Fruit fly (Drosophila melanogaster) whole organism, embryonic: ENCODE data around the gene Dok.
A peak's percentile ranks its signal among the peaks of the same experiment; 100 is the strongest.

ENCODE experiments used
- Antp ChIP-seq: fragments of 200-800 bp; sonication (Bioruptor generic); optimal IDR thresholded peaks from 3 replicates; lab custom pipeline; 2016; ENCODE audit warnings: missing biosample characterization, missing genetic modification characterization
- Bteb2 ChIP-seq: fragments of 200-800 bp; sonication (Bioruptor generic); optimal IDR thresholded peaks from 2 replicates; lab custom pipeline; 2016; ENCODE audit warnings: missing biosample characterization, missing genetic modification characterization
- CG10267 ChIP-seq: fragments of 200-800 bp; sonication (Bioruptor generic); optimal IDR thresholded peaks from 2 replicates; lab custom pipeline; 2018; ENCODE audit warnings: missing biosample characterization, mild to moderate bottlenecking, missing genetic modification characterization, moderate library complexity
- CG11247 ChIP-seq: fragments of 200-800 bp; sonication (Bioruptor generic); IDR thresholded peaks from 2 replicates; pipeline ENCODE4 v1.3.6; 2022; ENCODE audit warnings: missing biosample characterization, missing genetic modification characterization
- CG11560 ChIP-seq: fragments of 200-800 bp; sonication (Bioruptor generic); IDR thresholded peaks from 3 replicates; pipeline ENCODE4 v1.3.6; 2022; ENCODE audit warnings: missing biosample characterization, missing genetic modification characterization
- CG12155 ChIP-seq: fragments of 200-800 bp; sonication (Bioruptor generic); optimal IDR thresholded peaks from 3 replicates; lab custom pipeline; 2016; ENCODE audit warnings: missing biosample characterization, missing genetic modification characterization
- CG12236 ChIP-seq: fragments of 200-800 bp; sonication (Bioruptor generic); optimal IDR thresholded peaks from 2 replicates; lab custom pipeline; 2016; ENCODE audit warnings: missing biosample characterization, missing genetic modification characterization
- CG13296 ChIP-seq: fragments of 200-800 bp; sonication (Bioruptor generic); optimal IDR thresholded peaks from 3 replicates; lab custom pipeline; 2018; ENCODE audit warnings: missing biosample characterization, mild to moderate bottlenecking, missing genetic modification characterization
- CG1647 ChIP-seq: fragments of 200-800 bp; sonication (Bioruptor generic); optimal IDR thresholded peaks from 3 replicates; lab custom pipeline; 2016; ENCODE audit warnings: missing biosample characterization, missing genetic modification characterization
- CG16813 ChIP-seq: fragments of 200-800 bp; sonication (Bioruptor generic); IDR thresholded peaks from 3 replicates; pipeline ENCODE4 v1.3.6; 2022; ENCODE audit warnings: missing biosample characterization, missing genetic modification characterization; ENCODE audit not compliant: partially characterized antibody
- CG17568 ChIP-seq: fragments of 200-800 bp; sonication (Bioruptor generic); optimal IDR thresholded peaks from 2 replicates; lab custom pipeline; 2018; ENCODE audit warnings: missing biosample characterization, mild to moderate bottlenecking, missing genetic modification characterization, moderate library complexity
- CG17612 ChIP-seq: fragments of 200-800 bp; sonication (Bioruptor generic); IDR thresholded peaks from 2 replicates; pipeline ENCODE4 v1.3.6; 2022; ENCODE audit warnings: missing biosample characterization, missing genetic modification characterization
- CG2116 ChIP-seq: fragments of 200-800 bp; sonication (Bioruptor generic); optimal IDR thresholded peaks from 3 replicates; lab custom pipeline; 2018; ENCODE audit warnings: missing biosample characterization, mild to moderate bottlenecking, missing genetic modification characterization
- CG2712 ChIP-seq: fragments of 200-800 bp; optimal IDR thresholded peaks from 3 replicates; lab custom pipeline; 2019; ENCODE audit warnings: missing biosample characterization, mild to moderate bottlenecking, missing genetic modification characterization, moderate library complexity
- CG3407 ChIP-seq: fragments of 200-800 bp; sonication (Bioruptor generic); optimal IDR thresholded peaks from 2 replicates; lab custom pipeline; 2018; ENCODE audit warnings: missing biosample characterization, mild to moderate bottlenecking, missing genetic modification characterization
- CG34376 ChIP-seq: fragments of 200-800 bp; sonication (Bioruptor generic); optimal IDR thresholded peaks from 2 replicates; lab custom pipeline; 2018; ENCODE audit warnings: missing biosample characterization, mild to moderate bottlenecking, missing genetic modification characterization
- CG4282 ChIP-seq: fragments of 200-800 bp; sonication (Bioruptor generic); optimal IDR thresholded peaks from 2 replicates; lab custom pipeline; 2016; ENCODE audit warnings: missing biosample characterization, missing genetic modification characterization
- CG6175 ChIP-seq: fragments of 200-800 bp; sonication (Bioruptor generic); IDR thresholded peaks from 3 replicates; pipeline ENCODE4 v1.3.6; 2022; ENCODE audit warnings: missing biosample characterization, missing genetic modification characterization
- CG6654 ChIP-seq: fragments of 200-800 bp; sonication (Bioruptor generic); optimal IDR thresholded peaks from 2 replicates; lab custom pipeline; 2017; ENCODE audit warnings: missing biosample characterization, mild to moderate bottlenecking, missing genetic modification characterization
- CG7745 ChIP-seq: fragments of 200-800 bp; sonication (Bioruptor generic); optimal IDR thresholded peaks from 2 replicates; lab custom pipeline; 2018; ENCODE audit warnings: missing biosample characterization, mild to moderate bottlenecking, missing genetic modification characterization, moderate library complexity
- CG7786 ChIP-seq: fragments of 200-800 bp; sonication (Bioruptor generic); optimal IDR thresholded peaks from 2 replicates; lab custom pipeline; 2016; ENCODE audit warnings: missing biosample characterization, missing genetic modification characterization
- CG8478 ChIP-seq: fragments of >200 bp; optimal IDR thresholded peaks from 2 replicates; lab custom pipeline; 2018
- CG9932 ChIP-seq: fragments of 200-800 bp; sonication (Bioruptor generic); IDR thresholded peaks from 2 replicates; pipeline ENCODE4 v1.3.6; 2022; ENCODE audit warnings: missing biosample characterization, missing genetic modification characterization
- D19B ChIP-seq: fragments of 200-800 bp; sonication (Bioruptor generic); optimal IDR thresholded peaks from 2 replicates; lab custom pipeline; 2017; ENCODE audit warnings: missing biosample characterization, mild to moderate bottlenecking, missing genetic modification characterization
- Dbx ChIP-seq: fragments of 200-800 bp; sonication (Bioruptor generic); IDR thresholded peaks from 3 replicates; pipeline ENCODE4 v1.3.6; 2022; ENCODE audit warnings: missing biosample characterization, missing genetic modification characterization
- Doc2 ChIP-seq: fragments of 200-800 bp; sonication (Bioruptor generic); IDR thresholded peaks from 2 replicates; pipeline ENCODE4 v1.3.6; 2022; ENCODE audit warnings: missing biosample characterization, missing genetic modification characterization
- Rfx ChIP-seq: fragments of 200-800 bp; sonication (Bioruptor generic); IDR thresholded peaks from 2 replicates; pipeline ENCODE4 v1.3.6; 2022; ENCODE audit warnings: missing biosample characterization, missing genetic modification characterization
- Rx ChIP-seq: fragments of 200-800 bp; sonication (Bioruptor generic); IDR thresholded peaks from 2 replicates; pipeline ENCODE4 v1.3.6; 2022; ENCODE audit warnings: missing biosample characterization, missing genetic modification characterization
- Sox102F ChIP-seq: fragments of 200-800 bp; sonication (Bioruptor generic); optimal IDR thresholded peaks from 2 replicates; lab custom pipeline; 2018; ENCODE audit warnings: missing biosample characterization, mild to moderate bottlenecking, missing genetic modification characterization, moderate library complexity
- YL-1 ChIP-seq: fragments of 200-800 bp; sonication (Bioruptor generic); optimal IDR thresholded peaks from 3 replicates; lab custom pipeline; 2017; ENCODE audit warnings: missing biosample characterization, mild to moderate bottlenecking, missing genetic modification characterization
- al ChIP-seq: fragments of 200-800 bp; sonication (Bioruptor generic); IDR thresholded peaks from 2 replicates; pipeline ENCODE4 v1.3.6; 2022; ENCODE audit warnings: missing biosample characterization, missing genetic modification characterization
- cas ChIP-seq: fragments of 200-800 bp; sonication (Bioruptor generic); IDR thresholded peaks from 2 replicates; pipeline ENCODE4 v1.3.6; 2022; ENCODE audit warnings: missing biosample characterization, missing genetic modification characterization
- croc ChIP-seq: fragments of 200-800 bp; sonication (Bioruptor generic); conservative IDR thresholded peaks from 3 replicates; pipeline ENCODE4 v1.3.6; 2022; ENCODE audit warnings: missing biosample characterization, missing genetic modification characterization
- crol ChIP-seq: fragments of 200-800 bp; sonication (Bioruptor generic); IDR thresholded peaks from 2 replicates; pipeline ENCODE4 v1.3.6; 2022; ENCODE audit warnings: missing biosample characterization, missing genetic modification characterization
- da ChIP-seq: fragments of 200-800 bp; sonication (Bioruptor generic); optimal IDR thresholded peaks from 2 replicates; lab custom pipeline; 2016; ENCODE audit warnings: missing biosample characterization, missing genetic modification characterization
- ham ChIP-seq: fragments of 200-800 bp; sonication (Bioruptor generic); IDR thresholded peaks from 2 replicates; pipeline ENCODE4 v1.3.6; 2022; ENCODE audit warnings: missing biosample characterization, missing genetic modification characterization
- hkb ChIP-seq, 2 experiments: fragments of 200-800 bp in 1 of 2; fragments of >200 bp in 1 of 2; sonication (Bioruptor generic) in 1 of 2; IDR thresholded peaks in 1 of 2; optimal IDR thresholded peaks in 1 of 2; 2 replicates each; pipeline versions ENCODE4 v1.3.6 to Lab custom; 2017 to 2022; ENCODE audit warnings: missing biosample characterization in 1 of 2, missing genetic modification characterization in 1 of 2
- insv ChIP-seq, 2 experiments: fragments of 200-800 bp; sonication (Bioruptor generic); optimal IDR thresholded peaks; 3 replicates each; lab custom pipeline; 2016 to 2018; ENCODE audit warnings: missing biosample characterization in 2 of 2, missing genetic modification characterization in 2 of 2
- jumu ChIP-seq: fragments of 200-800 bp; sonication (Bioruptor generic); optimal IDR thresholded peaks from 3 replicates; lab custom pipeline; 2016; ENCODE audit warnings: missing biosample characterization, missing genetic modification characterization
- lab ChIP-seq: fragments of 200-800 bp; sonication (Bioruptor generic); optimal IDR thresholded peaks from 3 replicates; lab custom pipeline; 2017; ENCODE audit warnings: missing biosample characterization, missing genetic modification characterization, mild to moderate bottlenecking, moderate library complexity, missing genetic modification reagents
- mirr ChIP-seq: fragments of 200-800 bp; sonication (Bioruptor generic); optimal IDR thresholded peaks from 3 replicates; lab custom pipeline; 2018; ENCODE audit warnings: missing biosample characterization, mild to moderate bottlenecking, missing genetic modification characterization
- mld ChIP-seq: fragments of 200-800 bp; sonication (Bioruptor generic); IDR thresholded peaks from 3 replicates; pipeline ENCODE4 v1.3.6; 2022; ENCODE audit warnings: missing biosample characterization, missing genetic modification characterization; ENCODE audit not compliant: partially characterized antibody
- pan ChIP-seq, 4 experiments: fragments of >200 bp in 3 of 4; fragments of 200-800 bp in 1 of 4; sonication (Bioruptor generic) in 1 of 4; optimal IDR thresholded peaks in 3 of 4; IDR thresholded peaks in 1 of 4; 2 replicates each; pipeline versions ENCODE4 v1.3.6 to Lab custom; 2017 to 2022; ENCODE audit warnings: missing biosample characterization in 2 of 4, missing genetic modification characterization in 2 of 4, mixed read lengths in 1 of 4
- ro ChIP-seq: fragments of 200-800 bp; sonication (Bioruptor generic); IDR thresholded peaks from 2 replicates; pipeline ENCODE4 v1.3.6; 2022; ENCODE audit warnings: missing biosample characterization, missing genetic modification characterization
- row ChIP-seq: fragments of 200-800 bp; sonication (Bioruptor generic); IDR thresholded peaks from 3 replicates; pipeline ENCODE4 v1.3.6; 2022; ENCODE audit warnings: missing biosample characterization, missing genetic modification characterization
- sd ChIP-seq: fragments of 200-800 bp; sonication (Bioruptor generic); optimal IDR thresholded peaks from 3 replicates; lab custom pipeline; 2018; ENCODE audit warnings: missing biosample characterization, mild to moderate bottlenecking, missing genetic modification characterization, moderate library complexity
- sens-2 ChIP-seq: fragments of 200-800 bp; sonication (Bioruptor generic); IDR thresholded peaks from 2 replicates; pipeline ENCODE4 v1.3.6; 2022; ENCODE audit warnings: missing biosample characterization, missing genetic modification characterization
- sima ChIP-seq: fragments of 200-800 bp; sonication (Bioruptor generic); optimal IDR thresholded peaks from 2 replicates; lab custom pipeline; 2016; ENCODE audit warnings: missing biosample characterization, missing genetic modification characterization
- so ChIP-seq: fragments of 200-800 bp; sonication (Bioruptor generic); IDR thresholded peaks from 3 replicates; pipeline ENCODE4 v1.3.6; 2022; ENCODE audit warnings: missing biosample characterization, missing genetic modification characterization
- zf30C ChIP-seq: fragments of 200-800 bp; sonication (Bioruptor generic); optimal IDR thresholded peaks from 3 replicates; lab custom pipeline; 2018; ENCODE audit warnings: missing biosample characterization, mild to moderate bottlenecking, missing genetic modification characterization

Dok gene

dm6 chrX:7305753-7306338, 18.2 kb upstream of the Dok start (continued):
- TF ChIP-seq sima (no peak), CG1647 (GFP tag; lab: Kevin White, UChicago) (peak; percentile 16), ro (GFP tag; lab: Robert Waterston, UW) (no peak), Dbx (0 out of 3 replicates have a peak, but pooled peaks have one; percentile 41), Sox102F (GFP tag; lab: Kevin White, UChicago) (peak; percentile 54), croc (GFP tag; lab: Robert Waterston, UW) (peak; percentile 52), D19B (GFP tag; lab: Kevin White, UChicago) (no peak), al (GFP tag; lab: Robert Waterston, UW) (peak; percentile 40; the same call in 1 of the 2 replicates), CG17568 (no peak), hkb (optimal IDR thresholded peaks at IDR 0.05; lab: Kevin White, UChicago) (no peak), hkb (GFP tag; IDR thresholded peaks at IDR 0.05; lab: Robert Waterston, UW) (peak; percentile 58), sens-2 (GFP tag; lab: Robert Waterston, UW) (no peak), Rx (GFP tag; lab: Robert Waterston, UW) (0 out of 2 replicates have a peak, but pooled peaks have one; percentile 24), CG2712 (peak; percentile 67), lab (GFP tag; lab: Kevin White, UChicago) (peak; percentile 49), CG7786 (GFP tag; lab: Kevin White, UChicago) (no peak), CG16813 (GFP tag; lab: Robert Waterston, UW) (no peak), ham (no peak), CG17612 (GFP tag; lab: Robert Waterston, UW) (no peak), row (GFP tag; lab: Robert Waterston, UW) (peak; percentile 73), crol (GFP tag; lab: Robert Waterston, UW) (peak; percentile 83), pan (optimal IDR thresholded peaks at IDR 0.05; lab: Kevin White, UChicago) (no peak), pan (GFP tag; optimal IDR thresholded peaks at IDR 0.05 in 1 of 2, IDR thresholded peaks at IDR 0.05 in 1 of 2) (no peak), CG3407 (GFP tag; lab: Kevin White, UChicago) (no peak), CG7745 (tag; lab: Kevin White, UChicago) (no peak), Rfx (GFP tag; lab: Robert Waterston, UW) (peak; percentile 24; the same call in 1 of the 2 replicates), CG10267 (tag; lab: Kevin White, UChicago) (peak; percentile 25), Antp (peak; percentile 17), CG6654 (peak; percentile 45), CG34376 (GFP tag; lab: Kevin White, UChicago) (no peak), YL-1 (GFP tag; lab: Kevin White, UChicago) (no peak), CG4282 (GFP tag; lab: Kevin White, UChicago) (peak; percentile 18), mirr (GFP tag; lab: Kevin White, UChicago) (no peak), CG6175 (GFP tag; lab: Robert Waterston, UW) (no peak; the same call in 2 of the 3 replicates), CG2116 (peak; percentile 22), CG11560 (no peak), cas (no peak), CG13296 (no peak), mld (GFP tag; lab: Robert Waterston, UW) (no peak), Doc2 (no peak), zf30C (GFP tag; lab: Kevin White, UChicago) (no peak), so (no peak), insv (GFP tag; optimal IDR thresholded peaks at IDR 0.05; lab: Kevin White, UChicago) (no peak), CG12236 (GFP tag; lab: Kevin White, UChicago) (no peak), da (GFP tag; lab: Kevin White, UChicago) (no peak), Bteb2 (GFP tag; lab: Kevin White, UChicago) (no peak), CG8478 (lab: Kevin White, UChicago) (no peak), sd (tag; lab: Kevin White, UChicago) (peak; percentile 13), CG9932 (no peak), jumu (GFP tag; lab: Kevin White, UChicago) (peak; percentile 36), CG11247 (no peak), CG12155 (GFP tag; lab: Kevin White, UChicago) (peak; percentile 35)
